Worm (Caenorhabditis elegans) whole organism, L4/young adult: ENCODE data around the gene C06E8.5.
A peak's percentile ranks its signal among the peaks of the same experiment; 100 is the strongest.

ENCODE experiments used
- W03F9.2 ChIP-seq: fragments of 150-350 bp; optimal IDR thresholded peaks from 2 replicates; lab custom pipeline; 2014; ENCODE audit warnings: missing biosample characterization, missing genetic modification characterization
- dao-5 ChIP-seq: sonication (generic microtip); optimal IDR thresholded peaks from 2 replicates; lab custom pipeline; 2016; ENCODE audit warnings: missing genotype, missing genetic modification characterization, moderate library complexity, missing compliant biosample characterization
- him-1 ChIP-seq: sonication (generic microtip); optimal IDR thresholded peaks from 2 replicates; lab custom pipeline; 2016; ENCODE audit warnings: missing genotype, missing genetic modification reagents, missing genetic modification characterization, missing compliant biosample characterization

DNA sequence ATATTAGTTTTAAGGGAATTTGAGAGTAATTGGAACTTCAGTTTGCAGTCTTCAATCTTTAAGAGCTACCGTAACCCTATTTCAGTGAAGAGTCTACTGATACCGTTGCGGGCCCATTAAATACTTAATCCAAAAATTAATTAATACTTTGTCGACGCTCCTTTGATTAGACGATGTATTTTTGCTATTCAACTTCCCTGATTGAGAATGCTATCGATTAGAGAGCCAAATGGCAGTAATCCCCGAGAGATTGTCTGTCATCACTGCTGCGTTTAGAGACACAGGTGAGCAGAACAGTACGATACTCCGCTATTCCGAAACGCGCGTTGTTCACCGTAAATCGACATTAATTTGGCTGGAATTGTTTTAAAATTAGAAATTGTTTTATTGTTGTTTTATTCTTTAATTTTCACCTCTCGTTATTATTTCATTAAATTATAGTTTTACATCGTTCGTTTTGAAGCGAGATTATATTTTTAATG is 15.9 kb upstream of the C06E8.5 start, which contains the start of gene rfl-1:
- peak; percentile 37 for TF ChIP-seq W03F9.2 (tag; lab: Kevin White, UChicago)
- no peak for TF ChIP-seq him-1 (tag; lab: Kevin White, UChicago)
- TF ChIP-seq dao-5: no peak
